Worm (Caenorhabditis elegans) whole organism, L4/young adult: ENCODE measurements around the gene PDB1.1.

Experiments
- W03F9.2 ChIP-seq: fragments of 150-350 bp; optimal IDR thresholded peaks from 2 replicates; lab custom pipeline; 2014; ENCODE audit warnings: missing biosample characterization, missing genetic modification characterization
- dao-5 ChIP-seq: sonication (generic microtip); optimal IDR thresholded peaks from 2 replicates; lab custom pipeline; 2016; ENCODE audit warnings: missing genotype, missing genetic modification characterization, moderate library complexity, missing compliant biosample characterization
- him-1 ChIP-seq: sonication (generic microtip); optimal IDR thresholded peaks from 2 replicates; lab custom pipeline; 2016; ENCODE audit warnings: missing genotype, missing genetic modification reagents, missing genetic modification characterization, missing compliant biosample characterization

The PDB1.1 gene

DNA sequence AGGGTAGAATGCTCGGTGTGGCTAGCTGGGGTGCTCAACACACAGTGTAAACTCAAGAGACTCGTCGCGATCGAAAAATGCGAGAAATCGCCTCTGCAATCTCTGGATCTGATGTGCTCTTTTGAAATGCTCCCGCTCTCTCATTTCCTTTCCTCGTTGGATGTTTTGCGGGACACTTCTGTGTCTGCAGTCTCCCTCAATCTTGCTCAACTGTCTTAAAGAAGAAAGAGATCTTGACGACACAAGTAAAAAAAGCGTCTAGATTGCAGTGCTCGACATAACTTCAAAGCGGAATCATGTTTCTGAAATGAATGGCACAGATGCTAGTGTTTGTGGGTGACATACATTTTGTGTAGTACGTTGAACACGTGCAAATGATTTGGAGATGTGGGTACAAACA is 14.7 kb upstream of the PDB1.1 start:
- TF ChIP-seq him-1 (tag; lab: Kevin White, UChicago) (no peak), dao-5 (no peak), W03F9.2 (tag; lab: Kevin White, UChicago) (no peak)

DNA sequence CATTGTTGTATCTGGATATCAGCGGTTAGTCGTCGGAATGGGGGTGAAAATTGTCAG is 14.5 kb upstream of the PDB1.1 start, which contains the start of the genes unc-98 and F08C6.18:
unc-98 (minus strand) TSS at position 48 of the 57 bp plus-strand sequence.
F08C6.18 (minus strand) TSS at position 57 of the 57 bp plus-strand sequence.
- TF ChIP-seq W03F9.2 (tag; lab: Kevin White, UChicago) (no peak), him-1 (tag; lab: Kevin White, UChicago) (no peak), dao-5 (no peak)

DNA sequence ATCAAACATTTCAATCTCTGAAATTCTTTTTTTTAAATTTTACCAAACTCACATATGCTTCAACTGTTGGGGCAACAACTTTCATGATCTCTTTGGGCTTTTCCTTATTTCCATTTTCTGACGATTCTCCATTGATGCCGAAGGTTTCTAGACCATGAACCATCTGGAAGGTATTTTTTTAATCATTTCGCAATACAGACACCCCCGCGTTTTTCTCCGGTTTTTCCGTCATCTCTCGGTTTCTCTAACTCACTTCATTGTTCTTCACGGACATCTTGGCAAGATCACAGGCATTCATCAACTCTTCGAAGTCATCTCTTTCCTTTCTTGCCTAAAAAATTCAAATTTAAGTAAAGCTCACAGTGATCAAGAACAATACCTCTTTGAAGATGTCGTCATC is 14.3 kb upstream of the PDB1.1 start:
- TF ChIP-seq him-1 (tag; lab: Kevin White, UChicago) (no peak), W03F9.2 (tag; lab: Kevin White, UChicago) (no peak)

DNA sequence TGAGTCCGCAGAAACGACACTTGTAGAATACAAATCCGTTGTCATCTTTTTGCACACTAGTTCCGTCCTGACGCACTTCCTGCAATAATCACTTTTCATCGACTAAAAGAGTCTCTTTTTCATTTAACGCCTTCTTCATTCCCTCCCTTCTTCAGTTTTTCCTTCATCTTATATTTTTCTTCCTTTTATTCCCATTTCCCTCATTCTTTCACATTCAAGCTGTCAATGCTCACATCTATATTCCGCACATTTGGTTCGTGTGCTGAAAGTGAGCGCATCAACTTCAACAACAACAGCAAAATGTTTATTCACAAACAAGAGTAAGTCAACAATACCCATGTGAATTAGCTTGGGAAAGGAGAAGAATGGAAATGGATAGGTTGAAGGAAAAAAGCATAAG is 13.2 kb upstream of the PDB1.1 start, which contains the start of gene pcyt-1:
pcyt-1 (plus strand) TSS at position 301 of the 400 bp plus-strand sequence.
- no peak for TF ChIP-seq dao-5
- no peak for TF ChIP-seq W03F9.2 (tag; lab: Kevin White, UChicago)

DNA sequence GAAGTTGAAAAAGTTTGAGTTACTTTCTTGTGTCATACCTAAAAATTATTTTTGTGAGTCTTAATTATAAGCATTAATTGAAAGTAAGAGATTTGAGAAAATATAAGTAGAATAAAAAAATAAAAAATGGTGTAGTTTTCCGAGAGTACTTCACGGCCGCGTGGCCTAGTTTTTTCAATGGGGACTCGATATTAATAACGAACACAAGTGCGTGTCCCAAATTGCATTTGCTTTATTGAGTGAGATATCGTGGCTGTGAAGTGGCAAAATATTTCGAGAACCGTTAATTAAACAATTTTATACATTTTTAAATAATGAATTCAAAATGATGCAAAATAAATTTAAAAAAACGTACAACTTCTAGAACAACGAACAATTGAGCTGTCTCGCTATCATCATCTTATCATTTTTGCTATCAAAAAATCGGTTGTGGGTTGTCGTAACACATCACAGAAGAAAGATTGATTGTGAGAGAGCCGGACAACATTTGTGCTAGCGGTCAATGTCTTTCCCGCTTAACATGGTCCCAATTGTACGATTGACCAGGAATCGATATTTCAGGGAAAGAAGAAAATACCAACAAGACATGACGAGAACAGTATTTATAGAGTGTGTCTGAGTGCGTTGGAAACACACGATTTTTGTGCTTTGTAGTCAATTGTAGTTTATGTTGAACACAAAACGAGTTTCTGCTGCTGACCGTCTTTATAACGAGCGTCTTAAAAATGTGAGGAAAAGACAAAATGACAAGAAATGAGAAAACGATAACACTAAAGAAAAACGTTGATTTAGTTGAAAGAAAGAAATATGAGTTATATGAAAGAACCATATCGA is 11.0 kb upstream of the PDB1.1 start, which contains the start of gene apy-1:
apy-1 (minus strand) TSS at position 38 of the 834 bp plus-strand sequence.
- TF ChIP-seq dao-5 = no peak
- TF ChIP-seq W03F9.2 (tag; lab: Kevin White, UChicago) = no peak
- TF ChIP-seq him-1 (tag; lab: Kevin White, UChicago) = no peak

DNA sequence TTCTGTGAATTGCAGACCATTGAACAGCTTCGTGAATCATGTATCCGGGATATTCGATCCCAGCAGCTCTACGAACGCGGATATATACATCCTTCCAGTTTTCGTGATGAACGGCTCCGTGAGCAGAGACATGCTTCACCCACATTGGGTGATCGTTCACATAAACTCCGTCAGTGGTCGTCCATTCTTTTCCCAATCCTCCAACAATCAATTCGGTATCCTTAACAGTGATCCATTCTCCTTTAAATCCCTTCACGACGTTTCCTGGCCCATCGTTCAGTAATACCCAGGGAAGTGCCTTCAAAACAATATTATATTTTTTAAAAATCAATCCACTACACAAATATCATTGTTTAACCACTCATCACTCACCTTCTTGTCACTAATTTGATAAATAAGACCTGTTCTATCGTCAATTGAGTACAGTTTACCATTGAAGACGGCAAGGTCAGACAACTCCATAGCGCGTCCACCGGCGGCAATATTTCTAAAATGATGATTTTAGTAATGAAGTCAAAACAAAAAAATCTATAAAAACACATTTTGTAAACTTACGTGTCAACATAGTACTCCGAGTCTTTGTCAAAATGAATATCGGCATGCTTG is 9.9 kb upstream of the PDB1.1 start:
- no peak for TF ChIP-seq dao-5

DNA sequence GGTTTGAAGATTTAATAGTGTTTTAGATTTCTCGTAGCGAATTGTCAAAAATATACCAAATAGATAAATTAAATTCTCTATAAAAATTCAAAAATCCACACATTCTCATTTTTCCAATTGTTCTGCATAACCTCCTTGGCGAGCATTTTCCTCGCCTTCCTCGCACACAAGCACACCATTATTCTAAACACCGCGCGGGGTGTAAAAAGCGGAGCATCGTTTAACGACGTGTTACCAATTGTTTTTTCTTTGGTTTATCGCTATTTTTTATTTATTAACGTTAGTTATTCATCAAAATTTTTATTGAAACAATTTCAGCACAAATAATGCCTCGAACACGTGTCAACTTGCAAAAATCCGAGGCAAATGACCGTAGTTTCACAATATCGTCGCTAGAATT is 6.1 kb upstream of the PDB1.1 start, which contains the start of gene vps-52:
vps-52 (plus strand) TSS at position 319 of the 400 bp plus-strand sequence.
- TF ChIP-seq W03F9.2 (tag; lab: Kevin White, UChicago) (no peak), dao-5 (no peak), him-1 (tag; lab: Kevin White, UChicago) (no peak)

DNA sequence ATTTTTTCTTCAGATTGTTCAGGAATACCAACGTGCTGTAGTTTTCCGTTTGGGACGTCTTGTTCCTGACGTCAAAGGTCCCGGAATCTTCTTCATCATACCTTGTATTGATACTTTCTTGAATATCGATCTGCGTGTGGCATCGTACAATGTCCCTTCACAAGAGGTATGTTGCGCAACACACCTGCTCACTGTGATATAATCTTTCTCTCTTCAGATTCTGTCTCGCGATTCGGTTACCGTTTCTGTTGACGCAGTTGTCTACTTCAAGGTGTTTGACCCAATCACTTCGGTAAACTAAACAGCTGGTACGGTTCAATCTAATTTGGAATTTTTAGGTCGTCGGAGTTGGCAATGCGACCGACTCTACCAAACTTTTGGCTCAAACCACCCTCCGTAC is 4.5 kb upstream of the PDB1.1 start:
- no peak for TF ChIP-seq W03F9.2 (tag; lab: Kevin White, UChicago)
- TF ChIP-seq dao-5 = no peak
- TF ChIP-seq him-1 (tag; lab: Kevin White, UChicago) = no peak

DNA sequence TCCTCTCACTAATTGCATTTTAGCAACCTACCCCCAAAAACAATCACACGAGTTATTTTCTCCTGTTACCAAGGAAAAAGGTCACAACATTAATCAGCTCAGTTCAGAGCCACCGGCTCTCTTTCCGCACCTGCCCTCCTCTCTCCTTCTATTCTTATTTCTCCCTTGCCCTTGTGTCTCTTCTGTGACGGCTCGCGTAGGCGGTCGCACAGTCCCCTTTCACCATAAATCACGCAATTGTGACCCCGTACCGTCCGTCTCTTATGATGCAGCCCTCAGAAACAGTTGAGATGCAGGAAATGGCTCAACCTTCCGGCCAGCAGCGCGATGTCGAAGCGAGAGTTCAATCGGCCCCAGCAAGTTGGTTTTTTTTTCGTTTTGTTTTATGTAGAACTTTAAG is 3.7 kb upstream of the PDB1.1 start, which contains the start of gene sto-1:
sto-1 (plus strand) TSS at position 200 of the 400 bp plus-strand sequence.
- TF ChIP-seq dao-5 (no peak), him-1 (tag; lab: Kevin White, UChicago) (no peak), W03F9.2 (tag; lab: Kevin White, UChicago) (no peak)

DNA sequence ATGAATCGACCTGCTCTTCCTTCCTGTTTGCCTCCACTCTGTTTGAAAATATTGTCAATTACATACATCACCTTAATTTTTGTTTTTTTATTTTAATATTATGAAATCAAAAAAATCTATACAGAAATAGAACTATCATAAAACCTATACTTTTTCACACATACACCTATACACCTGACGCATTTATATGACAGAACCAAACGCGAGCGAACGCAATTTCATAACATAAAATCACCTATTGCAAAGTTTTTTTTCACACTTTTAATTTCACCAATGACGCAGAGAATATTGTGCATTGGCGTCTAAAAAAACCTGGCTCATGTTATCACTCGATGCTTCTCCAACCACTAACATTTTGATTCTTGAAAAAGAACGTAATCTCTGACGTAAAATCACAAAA is 3.1 kb upstream of the PDB1.1 start:
- TF ChIP-seq W03F9.2 (tag; lab: Kevin White, UChicago) (no peak), dao-5 (no peak)

DNA sequence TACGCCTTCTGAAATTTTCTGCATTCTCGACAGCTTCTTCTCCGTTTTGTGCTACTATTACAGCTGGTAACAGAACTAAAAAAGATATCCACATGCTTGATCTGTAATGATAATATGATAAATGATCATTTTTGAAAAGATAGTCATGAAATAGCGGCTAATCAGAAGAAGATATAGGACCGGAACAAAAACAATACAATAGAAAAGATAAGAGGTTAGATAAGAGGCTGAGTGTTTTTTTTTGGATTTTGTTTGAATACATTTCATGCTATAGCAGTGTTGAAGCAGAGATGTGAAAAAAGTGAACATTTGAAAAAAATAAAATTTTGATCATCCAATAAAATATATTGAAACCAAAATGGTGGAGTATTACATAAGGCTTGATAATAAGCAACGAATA is 4.6 kb downstream of the PDB1.1 start, which contains the start of gene F46C8.8:
F46C8.8 (minus strand) TSS at position 101 of the 400 bp plus-strand sequence.
- TF ChIP-seq W03F9.2 (tag; lab: Kevin White, UChicago) (no peak), him-1 (tag; lab: Kevin White, UChicago) (no peak), dao-5 (no peak)

DNA sequence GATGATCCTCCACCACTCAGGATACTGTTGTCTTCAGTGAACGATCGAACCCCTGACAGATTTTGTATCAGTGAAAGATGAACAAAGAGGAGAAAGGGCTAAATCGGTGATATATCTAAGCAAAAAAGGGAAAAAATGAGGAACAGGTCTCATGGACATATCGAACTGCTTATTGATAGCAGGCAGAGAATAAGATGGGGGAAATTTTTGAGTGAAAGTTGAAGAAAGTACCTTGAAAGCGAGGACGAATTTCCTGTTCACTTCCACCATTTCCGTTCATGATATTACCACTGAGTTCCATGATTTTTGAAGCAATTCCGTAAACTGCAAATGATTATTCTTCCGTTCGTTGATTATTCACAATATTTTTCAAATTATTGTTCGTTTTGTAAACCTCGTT is 5.6 kb downstream of the PDB1.1 start:
- TF ChIP-seq him-1 (tag; lab: Kevin White, UChicago) (no peak), W03F9.2 (tag; lab: Kevin White, UChicago) (no peak), dao-5 (no peak)

DNA sequence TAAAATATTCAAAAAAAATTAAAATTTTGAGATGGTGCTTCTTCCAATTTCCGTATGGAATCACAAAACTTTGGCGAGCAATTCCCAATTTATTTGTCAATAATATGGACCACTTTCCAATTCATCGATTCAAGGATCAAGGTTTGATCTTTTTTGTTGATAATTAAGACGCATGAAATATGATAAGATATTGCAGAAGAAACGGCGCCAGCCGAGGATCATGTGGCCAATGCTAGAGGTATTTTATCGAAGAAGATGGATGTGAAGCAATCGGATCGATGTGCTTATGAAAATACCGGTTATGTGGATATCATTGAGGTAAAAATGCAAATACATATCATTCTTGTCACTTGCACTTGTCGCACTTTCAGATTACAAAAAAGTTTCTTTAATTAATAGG is 8.4 kb downstream of the PDB1.1 start:
- no peak for TF ChIP-seq him-1 (tag; lab: Kevin White, UChicago)
- no peak for TF ChIP-seq W03F9.2 (tag; lab: Kevin White, UChicago)
- TF ChIP-seq dao-5 = no peak

DNA sequence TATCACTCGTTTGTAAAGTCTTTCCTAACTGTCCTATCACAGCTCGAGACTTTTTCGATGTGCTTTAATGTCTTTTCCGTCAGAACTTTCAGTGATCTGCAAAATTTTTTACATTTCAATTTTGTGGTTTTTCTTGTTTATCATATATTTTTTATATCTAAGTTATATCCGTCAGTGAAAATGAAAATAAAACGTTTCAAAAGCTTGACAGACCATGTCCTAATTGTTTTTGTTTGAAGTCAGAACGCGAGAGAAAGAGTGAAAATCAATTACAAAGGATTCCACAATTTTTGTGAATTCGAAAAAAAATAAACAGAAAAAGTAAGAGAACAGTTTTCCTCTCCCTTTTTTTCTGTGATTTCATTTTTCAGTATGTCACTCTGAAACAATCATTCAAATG is 10.7 kb downstream of the PDB1.1 start, which contains the start of gene F46C8.1:
F46C8.1 (plus strand) TSS at position 301 of the 400 bp plus-strand sequence.
- TF ChIP-seq dao-5 = no peak

DNA sequence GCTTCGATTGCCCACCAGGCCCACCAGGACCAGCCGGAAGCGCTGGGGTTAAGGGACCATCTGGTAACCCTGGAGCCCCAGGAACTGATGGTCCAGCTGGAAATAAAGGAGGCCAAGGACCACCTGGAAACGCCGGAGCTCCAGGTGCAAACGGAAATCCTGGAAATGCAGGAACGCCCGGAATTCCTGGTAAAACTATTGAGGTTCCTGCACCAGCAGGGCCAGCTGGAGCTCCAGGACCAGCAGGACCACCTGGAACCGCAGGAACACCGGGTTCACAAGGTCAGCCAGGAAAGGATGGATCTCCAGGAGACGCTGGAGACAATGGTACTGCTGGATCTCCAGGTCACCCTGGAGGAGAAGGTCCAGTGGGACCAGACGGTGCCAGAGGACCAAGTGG is 11.2 kb downstream of the PDB1.1 start:
- TF ChIP-seq W03F9.2 (tag; lab: Kevin White, UChicago) (no peak), dao-5 (no peak), him-1 (tag; lab: Kevin White, UChicago) (no peak)
